Worm (Caenorhabditis elegans): Measurements from ENCODE around the gene psme-3.

ce11 chrIII:11544947-11545346 lies 23.0 kb upstream of the psme-3 start:
- TF ChIP-seq ceh-6 (GFP tag; optimal IDR thresholded peaks at IDR 0.05) = no peak
- TF ChIP-seq dve-1 (tag; optimal IDR thresholded peaks at IDR 0.05) = no peak
- TF ChIP-seq tbx-2 (tag; optimal IDR thresholded peaks at IDR 0.05) = no peak
- TF ChIP-seq ceh-18 (tag; optimal IDR thresholded peaks at IDR 0.05) = no peak
- TF ChIP-seq odd-2 (tag; optimal IDR thresholded peaks at IDR 0.05) = no peak
- no peak for TF ChIP-seq pax-1 (tag; optimal IDR thresholded peaks at IDR 0.05)
- TF ChIP-seq ama-1 (optimal IDR thresholded peaks at IDR 0.05) = no peak
- no peak for TF ChIP-seq nhr-11 (tag; optimal IDR thresholded peaks at IDR 0.05)
- no peak for TF ChIP-seq sox-4 (tag; optimal IDR thresholded peaks at IDR 0.05)
- TF ChIP-seq pha-4 (tag; optimal IDR thresholded peaks at IDR 0.05) = no peak
- TF ChIP-seq lim-6 (tag; optimal IDR thresholded peaks at IDR 0.05) = no peak

All from whole organism, late embryonic.